Worm (Caenorhabditis elegans): ENCODE measurements around the gene srt-20.

The srt-20 gene

DNA sequence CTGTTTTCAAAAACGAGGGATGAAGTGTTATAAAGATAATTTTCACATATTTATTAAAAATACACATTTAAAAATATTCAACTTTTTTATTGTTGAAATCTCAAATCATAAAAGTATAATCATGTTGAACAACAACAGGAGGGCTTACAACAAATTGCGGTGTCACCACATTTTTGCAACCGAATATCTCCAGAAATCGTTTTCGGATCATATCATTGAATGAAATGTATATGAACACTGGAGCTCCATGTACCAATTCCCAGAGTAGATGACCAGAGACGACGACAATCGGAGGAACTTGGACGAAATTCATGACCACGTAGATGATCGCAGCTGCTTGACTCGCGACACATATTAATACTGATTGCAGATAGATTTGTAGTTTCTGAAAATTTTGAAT, 17.2 kb downstream of the srt-20 start:
- no peak for TF ChIP-seq egl-27 (tag; optimal IDR thresholded peaks at IDR 0.05)
- no peak for TF ChIP-seq ceh-16 (tag; optimal IDR thresholded peaks at IDR 0.05)
- no peak for TF ChIP-seq nhr-28 (tag; optimal IDR thresholded peaks at IDR 0.05)
- TF ChIP-seq zag-1 (tag; optimal IDR thresholded peaks at IDR 0.05) = no peak
- TF ChIP-seq nhr-67 (tag; optimal IDR thresholded peaks at IDR 0.05) = no peak
- TF ChIP-seq nhr-12 (tag; optimal IDR thresholded peaks at IDR 0.05) = no peak
- no peak for TF ChIP-seq elt-3 (tag; optimal IDR thresholded peaks at IDR 0.05)
- TF ChIP-seq ama-1 (optimal IDR thresholded peaks at IDR 0.05) = no peak
- no peak for TF ChIP-seq ZK546.5 (tag; optimal IDR thresholded peaks at IDR 0.05)
- no peak for TF ChIP-seq skn-1 (tag; optimal IDR thresholded peaks at IDR 0.05)
- TF ChIP-seq eor-1 (tag; optimal IDR thresholded peaks at IDR 0.05) = no peak

DNA sequence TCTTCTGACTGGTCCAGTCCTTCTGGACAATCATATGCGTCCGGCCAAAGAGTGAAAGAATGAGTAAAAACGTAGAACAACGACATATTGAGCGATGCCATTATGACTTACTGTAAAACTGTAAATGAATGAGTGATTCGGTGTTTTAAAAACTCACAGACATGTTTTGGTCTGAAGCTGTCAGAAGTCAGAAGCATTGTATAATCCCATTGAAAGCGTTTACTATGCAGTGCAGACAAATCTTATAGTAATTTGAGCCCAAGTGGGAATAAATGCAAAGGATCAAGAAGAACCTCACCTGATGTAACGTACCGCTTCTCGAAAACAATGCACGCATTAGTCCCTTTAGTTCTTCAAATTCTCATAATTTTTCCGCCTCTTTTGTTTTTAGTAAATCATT, 18.5 kb downstream of the srt-20 start, which contains the start of gene srt-3:
Gene srt-3, minus strand, starts transcription at position 101 of the 400 bp plus-strand sequence.
- TF ChIP-seq unc-62 (GFP tag; optimal IDR thresholded peaks at IDR 0.05) (no peak), lsy-12 (tag; optimal IDR thresholded peaks at IDR 0.05) (no peak), aly-2 (tag; optimal IDR thresholded peaks at IDR 0.05) (no peak), sea-2 (GFP tag; optimal IDR thresholded peaks at IDR 0.05) (no peak), jun-1 (tag; optimal IDR thresholded peaks at IDR 0.05) (no peak), nhr-43 (tag; optimal IDR thresholded peaks at IDR 0.05; ENCODE audit: poor library complexity, severe bottlenecking) (no peak), elt-2 (tag; optimal IDR thresholded peaks at IDR 0.05) (no peak)

DNA sequence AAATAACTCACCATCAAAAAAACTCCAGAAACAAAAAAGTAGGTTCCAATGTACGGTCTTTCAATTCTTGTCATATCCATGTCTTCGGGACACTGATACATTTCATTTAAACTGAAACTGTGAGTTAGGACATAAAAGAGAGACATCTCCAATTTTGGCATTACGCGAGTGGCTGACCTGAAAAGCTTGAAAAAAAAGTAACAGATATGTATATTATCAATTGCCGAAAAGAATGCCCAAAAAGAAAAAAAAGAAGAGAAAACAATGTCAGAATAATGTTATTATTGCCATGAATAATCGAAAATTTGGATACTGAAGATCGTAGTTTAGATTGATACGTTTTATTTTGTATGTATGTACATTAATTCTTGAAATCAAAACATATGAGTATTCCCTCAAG, 22.2 kb downstream of the srt-20 start, which contains the start of gene srt-14:
Gene srt-14, minus strand, starts transcription at position 101 of the 400 bp plus-strand sequence.
- TF ChIP-seq nfya-1 (tag; optimal IDR thresholded peaks at IDR 0.05; ENCODE audit: insufficient read depth) = no peak
- no peak for TF ChIP-seq pha-4 (tag; optimal IDR thresholded peaks at IDR 0.05)
- no peak for TF ChIP-seq hmg-11 (tag; optimal IDR thresholded peaks at IDR 0.05)
- TF ChIP-seq egl-5 (tag; optimal IDR thresholded peaks at IDR 0.05) = no peak
- TF ChIP-seq pqm-1 (tag; optimal IDR thresholded peaks at IDR 0.05) = no peak
- TF ChIP-seq fos-1 (tag; optimal IDR thresholded peaks at IDR 0.05) = no peak
- no peak for TF ChIP-seq ztf-4 (tag; optimal IDR thresholded peaks at IDR 0.05)
- TF ChIP-seq egl-27 (tag; optimal IDR thresholded peaks at IDR 0.05) = no peak
- TF ChIP-seq nhr-43 (tag; optimal IDR thresholded peaks at IDR 0.05; ENCODE audit: poor library complexity, severe bottlenecking) = no peak
- no peak for TF ChIP-seq ceh-9 (tag; optimal IDR thresholded peaks at IDR 0.05)
- no peak for TF ChIP-seq tbx-2 (tag; optimal IDR thresholded peaks at IDR 0.05)
- no peak for TF ChIP-seq fkh-10 (GFP tag; optimal IDR thresholded peaks at IDR 0.05)
- no peak for TF ChIP-seq ceh-16 (tag; optimal IDR thresholded peaks at IDR 0.05)
- TF ChIP-seq unc-62 (GFP tag; optimal IDR thresholded peaks at IDR 0.05) = no peak
- no peak for TF ChIP-seq nhr-12 (tag; optimal IDR thresholded peaks at IDR 0.05)
- no peak for TF ChIP-seq elt-2 (tag; optimal IDR thresholded peaks at IDR 0.05)
- no peak for TF ChIP-seq R02D3.7 (tag; optimal IDR thresholded peaks at IDR 0.05)
- no peak for TF ChIP-seq nhr-76 (tag; optimal IDR thresholded peaks at IDR 0.05)
- TF ChIP-seq elt-1 (tag; optimal IDR thresholded peaks at IDR 0.05) = no peak
- TF ChIP-seq zag-1 (tag; optimal IDR thresholded peaks at IDR 0.05) = no peak

DNA sequence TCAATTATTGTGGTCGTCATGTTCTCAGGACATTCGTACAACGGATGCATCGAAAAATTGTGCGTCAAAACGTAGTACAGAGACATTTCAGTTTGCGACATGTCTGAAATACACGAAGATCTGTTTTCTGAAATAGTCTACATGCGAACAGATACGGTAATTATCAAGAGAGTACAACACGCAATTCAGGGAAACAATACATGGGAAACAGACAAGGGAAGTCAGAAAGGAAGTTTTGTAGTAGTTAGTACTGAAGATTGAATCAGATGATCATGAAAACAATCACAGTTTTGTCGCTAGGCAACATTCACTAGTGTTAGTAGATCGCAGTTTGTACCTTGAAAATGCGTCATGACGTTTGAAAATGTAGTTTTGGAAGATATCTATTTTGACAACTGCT, 28.6 kb downstream of the srt-20 start, which contains the start of gene srt-13:
Gene srt-13, minus strand, starts transcription at position 101 of the 400 bp plus-strand sequence.
- TF ChIP-seq fkh-10 (GFP tag; optimal IDR thresholded peaks at IDR 0.05) (no peak), hmg-11 (tag; optimal IDR thresholded peaks at IDR 0.05) (no peak), nhr-23 (tag; optimal IDR thresholded peaks at IDR 0.05) (no peak), sea-2 (GFP tag; optimal IDR thresholded peaks at IDR 0.05) (no peak), ZK546.5 (tag; optimal IDR thresholded peaks at IDR 0.05) (no peak), ceh-28 (tag; optimal IDR thresholded peaks at IDR 0.05) (no peak), ceh-9 (tag; optimal IDR thresholded peaks at IDR 0.05) (no peak), nhr-237 (tag; optimal IDR thresholded peaks at IDR 0.05) (no peak), lin-39 (tag; optimal IDR thresholded peaks at IDR 0.05) (no peak)

DNA sequence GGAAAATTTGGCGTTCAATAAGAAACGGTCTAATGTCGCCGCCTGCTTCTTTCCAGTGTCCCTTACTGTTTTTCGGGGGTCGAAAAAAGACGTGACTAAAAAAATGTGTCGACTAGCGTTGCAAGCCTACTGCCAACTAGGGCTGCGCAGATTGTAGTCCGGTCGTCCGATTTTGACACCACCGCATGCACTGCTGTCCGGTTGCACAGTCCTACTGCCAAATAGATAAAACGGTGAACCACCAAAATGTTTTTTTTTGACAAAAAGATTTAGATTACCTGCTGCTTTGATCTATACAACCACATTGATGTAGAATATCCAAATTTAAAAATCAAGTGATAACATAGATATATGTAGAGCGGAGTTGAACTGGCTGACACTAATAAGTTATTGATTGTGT, 30.3 kb downstream of the srt-20 start:
- no peak for TF ChIP-seq ceh-82 (tag; optimal IDR thresholded peaks at IDR 0.05)
- no peak for TF ChIP-seq pqm-1 (tag; optimal IDR thresholded peaks at IDR 0.05)
- TF ChIP-seq ZK546.5 (tag; optimal IDR thresholded peaks at IDR 0.05) = no peak
- TF ChIP-seq ceh-9 (tag; optimal IDR thresholded peaks at IDR 0.05) = no peak
- TF ChIP-seq nhr-43 (tag; optimal IDR thresholded peaks at IDR 0.05; ENCODE audit: poor library complexity, severe bottlenecking) = no peak
- TF ChIP-seq nhr-77 (tag; optimal IDR thresholded peaks at IDR 0.05) = no peak
- TF ChIP-seq nhr-23 (tag; optimal IDR thresholded peaks at IDR 0.05) = no peak
- TF ChIP-seq sea-2 (GFP tag; optimal IDR thresholded peaks at IDR 0.05) = no peak
- no peak for TF ChIP-seq unc-62 (GFP tag; optimal IDR thresholded peaks at IDR 0.05)
- TF ChIP-seq ceh-16 (tag; optimal IDR thresholded peaks at IDR 0.05) = no peak
- no peak for TF ChIP-seq ama-1 (optimal IDR thresholded peaks at IDR 0.05)
- TF ChIP-seq fos-1 (tag; optimal IDR thresholded peaks at IDR 0.05) = no peak
- TF ChIP-seq ztf-4 (tag; optimal IDR thresholded peaks at IDR 0.05) = no peak
- TF ChIP-seq elt-2 (tag; optimal IDR thresholded peaks at IDR 0.05) = no peak
- TF ChIP-seq eor-1 (tag; optimal IDR thresholded peaks at IDR 0.05) = no peak
- no peak for TF ChIP-seq nhr-67 (tag; optimal IDR thresholded peaks at IDR 0.05)
- TF ChIP-seq nfya-1 (tag; optimal IDR thresholded peaks at IDR 0.05; ENCODE audit: insufficient read depth) = no peak

Data from whole organism, L3 larva.